Worm (Caenorhabditis elegans) whole organism, L3 larva: Measurements from ENCODE around the gene fbxa-82.

Source experiments
- ceh-82 ChIP-seq: fragments of 150-350 bp; optimal IDR thresholded peaks from 2 replicates; lab custom pipeline; 2014; ENCODE audit warnings: missing biosample characterization, missing genetic modification characterization
- ceh-9 ChIP-seq: sonication (generic microtip); optimal IDR thresholded peaks from 2 replicates; lab custom pipeline; 2018; ENCODE audit warnings: missing biosample characterization, missing genetic modification characterization
- elt-1 ChIP-seq: fragments of 150-350 bp; optimal IDR thresholded peaks from 2 replicates; lab custom pipeline; 2014; ENCODE audit warnings: missing biosample characterization, missing genetic modification characterization
- elt-2 ChIP-seq: sonication (generic microtip); optimal IDR thresholded peaks from 2 replicates; lab custom pipeline; 2016; ENCODE audit warnings: missing genetic modification reagents, mild to moderate bottlenecking, missing genetic modification characterization, missing compliant biosample characterization
- nfya-1 ChIP-seq: sonication (generic microtip); optimal IDR thresholded peaks from 2 replicates; lab custom pipeline; 2017; ENCODE audit warnings: missing genetic modification characterization, mild to moderate bottlenecking, missing compliant biosample characterization, antibody characterized with exemption, moderate library complexity; ENCODE audit not compliant: insufficient read depth
- nhr-28 ChIP-seq: fragments of 150-350 bp; optimal IDR thresholded peaks from 2 replicates; lab custom pipeline; 2014; ENCODE audit warnings: missing biosample characterization, missing genetic modification characterization
- nhr-76 ChIP-seq: fragments of 150-350 bp; sonication (generic microtip); optimal IDR thresholded peaks from 5 replicates; lab custom pipeline; 2014; ENCODE audit warnings: missing biosample characterization, missing genetic modification characterization
- pqm-1 ChIP-seq: fragments of 150-350 bp; optimal IDR thresholded peaks from 2 replicates; lab custom pipeline; 2017; ENCODE audit warnings: missing biosample characterization, missing genetic modification characterization, inconsistent platforms
- skn-1 ChIP-seq: fragments of 150-350 bp; optimal IDR thresholded peaks from 2 replicates; lab custom pipeline; 2014; ENCODE audit warnings: missing biosample characterization, missing genetic modification characterization
- ztf-11 ChIP-seq: fragments of 150-350 bp; optimal IDR thresholded peaks from 2 replicates; lab custom pipeline; 2014; ENCODE audit warnings: missing biosample characterization, missing genetic modification characterization

DNA sequence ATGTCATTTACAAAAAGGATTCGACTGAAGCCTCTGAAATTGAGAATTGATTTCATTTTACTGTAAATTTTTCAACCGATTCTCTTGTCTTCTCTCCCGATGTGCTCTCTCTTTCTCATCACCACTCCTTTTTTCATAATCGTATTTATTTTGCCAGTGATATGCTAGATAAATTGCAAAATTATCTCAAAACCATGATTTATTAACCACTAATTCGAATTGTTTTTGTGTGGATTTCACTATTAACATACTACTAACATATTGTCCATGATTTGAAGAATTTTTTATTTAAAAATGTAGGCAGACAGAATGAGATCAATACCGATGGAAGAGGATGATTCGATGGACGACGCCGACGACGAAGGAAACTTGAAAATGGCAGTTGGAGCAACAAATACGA, 14.8 kb upstream of the fbxa-82 start, which contains the start of gene C25D7.10:
- TF ChIP-seq nhr-76 (tag; lab: Kevin White, UChicago) (no peak), ztf-11 (no peak), ceh-82 (tag; lab: Kevin White, UChicago) (no peak), elt-2 (no peak), nhr-28 (tag; lab: Kevin White, UChicago) (no peak), skn-1 (no peak), elt-1 (no peak), nfya-1 (no peak), ceh-9 (tag; lab: Kevin White, UChicago) (no peak), pqm-1 (tag; lab: Kevin White, UChicago) (no peak)
